Worm (Caenorhabditis elegans): Measurements from ENCODE around the gene dkc-1.

dkc-1 gene

ce11 chrIII:10734511-10735233 lies 13.6 kb upstream of the dkc-1 start:
- TF ChIP-seq gei-17 (GFP tag; optimal IDR thresholded peaks at IDR 0.05) = no peak
- TF ChIP-seq pha-4 (tag; optimal IDR thresholded peaks at IDR 0.05) = peak; percentile 28

DNA sequence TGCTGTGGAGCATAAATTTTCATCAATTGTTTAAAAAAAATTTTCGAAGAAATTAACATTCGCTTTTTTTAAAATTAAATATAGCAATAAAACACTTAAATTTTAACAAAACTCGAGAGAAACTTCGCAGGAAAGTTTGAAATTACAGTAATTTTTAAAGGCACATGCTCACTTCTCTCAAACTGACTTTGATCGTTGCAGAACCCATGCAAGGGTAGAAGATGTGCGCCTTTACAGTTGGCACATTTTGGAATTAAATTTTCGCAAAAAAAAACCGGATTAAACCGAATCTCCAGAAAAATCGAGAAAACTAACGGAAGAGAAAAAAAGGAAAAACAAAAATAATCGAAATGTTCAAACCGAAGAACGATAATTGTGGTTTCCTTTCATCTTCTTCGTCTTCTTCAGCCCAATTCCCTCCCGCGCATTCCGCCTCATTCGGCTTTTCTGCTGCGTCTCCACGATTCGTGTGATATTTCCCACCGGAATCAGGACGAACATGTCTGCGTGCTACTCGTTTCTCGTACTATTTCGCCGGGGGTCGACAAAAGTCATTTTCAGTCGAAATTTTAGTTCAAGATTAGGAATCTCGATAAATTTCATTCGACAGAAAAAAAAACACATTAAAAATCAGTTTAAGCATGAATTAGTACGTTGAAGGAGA lies 11.8 kb upstream of the dkc-1 start:
- TF ChIP-seq tlf-1 (GFP tag; optimal IDR thresholded peaks at IDR 0.05) (no peak), ceh-100 (GFP tag; IDR thresholded peaks at IDR 0.05) (no peak), unc-62 (GFP tag; optimal IDR thresholded peaks at IDR 0.05) (no peak), die-1 (tag; optimal IDR thresholded peaks at IDR 0.05) (no peak), xnd-1 (tag; optimal IDR thresholded peaks at IDR 0.05) (peak; percentile 9), repo-1 (tag; optimal IDR thresholded peaks at IDR 0.05) (peak; percentile 10), aptf-2 (GFP tag; conservative IDR thresholded peaks at IDR 0.05) (0 out of 2 replicates have a peak, but pooled peaks have one; percentile 6), mcd-1 (GFP tag; IDR thresholded peaks at IDR 0.05) (peak; percentile 35; the same call in 1 of the 2 replicates), F33H1.4 (GFP tag; IDR thresholded peaks at IDR 0.05) (peak; percentile 60), madf-6 (GFP tag; IDR thresholded peaks at IDR 0.05) (0 out of 2 replicates have a peak, but pooled peaks have one; percentile 38), athp-1 (tag; optimal IDR thresholded peaks at IDR 0.05) (peak; percentile 11), cebp-2 (GFP tag; IDR thresholded peaks at IDR 0.05) (no peak), B0336.3 (GFP tag; IDR thresholded peaks at IDR 0.05) (peak; percentile 25; the same call in 1 of the 2 replicates), rcor-1 (GFP tag; IDR thresholded peaks at IDR 0.05) (no peak), attf-3 (GFP tag; conservative IDR thresholded peaks at IDR 0.05) (no peak), hmg-1.2 (GFP tag; IDR thresholded peaks at IDR 0.05) (peak; percentile 92), lsl-1 (GFP tag; optimal IDR thresholded peaks at IDR 0.05) (peak; percentile 74), him-1 (tag; optimal IDR thresholded peaks at IDR 0.05) (peak; percentile 37), pha-4 (tag; optimal IDR thresholded peaks at IDR 0.05) (no peak), lir-1 (GFP tag; conservative IDR thresholded peaks at IDR 0.05) (0 out of 2 replicates have a peak, but pooled peaks have one; percentile 28), let-526 (GFP tag; IDR thresholded peaks at IDR 0.05) (no peak), nfyb-1 (GFP tag; IDR thresholded peaks at IDR 0.05) (0 out of 2 replicates have a peak, but pooled peaks have one; percentile 10), madf-8 (GFP tag; conservative IDR thresholded peaks at IDR 0.05) (peak; percentile 19; the same call in 1 of the 2 replicates)

DNA sequence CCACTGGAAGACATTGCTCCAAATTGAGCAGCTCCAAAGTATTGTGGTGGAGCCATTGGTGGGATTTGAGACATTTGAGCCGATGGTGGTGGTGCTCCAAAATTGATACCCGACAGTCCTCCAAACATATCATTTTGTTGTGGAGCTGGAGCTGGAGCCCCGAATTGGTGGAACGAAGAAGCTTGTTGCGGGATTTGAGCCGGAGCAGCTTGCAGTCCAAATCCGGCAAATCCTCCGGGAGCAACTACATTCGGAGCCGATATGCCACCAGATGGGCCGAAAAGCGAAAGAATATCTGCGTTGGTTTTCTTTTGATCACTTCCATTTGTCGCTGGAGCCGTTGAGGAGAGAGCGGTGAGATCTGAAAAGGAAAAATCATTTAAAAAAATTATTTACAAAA lies 10.1 kb upstream of the dkc-1 start:
- TF ChIP-seq rcor-1 (GFP tag; IDR thresholded peaks at IDR 0.05) (no peak), lin-26 (GFP tag; IDR thresholded peaks at IDR 0.05) (peak; percentile 54; the same call in 1 of the 2 replicates), lsy-27 (tag; optimal IDR thresholded peaks at IDR 0.05; ENCODE audit: borderline replicate concordance, insufficient read depth) (no peak), zfh-2 (GFP tag; conservative IDR thresholded peaks at IDR 0.05) (peak; percentile 30; the same call in 1 of the 2 replicates), chd-7 (tag; optimal IDR thresholded peaks at IDR 0.05) (peak; percentile 4)

ce11 chrIII:10739455-10739854 lies 8.8 kb upstream of the dkc-1 start, which contains the start of gene smap-1:
smap-1 (minus strand) TSS chrIII:10739792.
- TF ChIP-seq lsy-27 (tag; optimal IDR thresholded peaks at IDR 0.05; ENCODE audit: borderline replicate concordance, insufficient read depth) (no peak), hlh-26 (GFP tag; conservative IDR thresholded peaks at IDR 0.05) (no peak), attf-6 (GFP tag; IDR thresholded peaks at IDR 0.05) (no peak), nhr-80 (tag; optimal IDR thresholded peaks at IDR 0.05) (no peak)
